Worm (Caenorhabditis elegans) whole organism, L4 larva: ENCODE data around the gene pha-1.

ENCODE experiments used
- F37D6.2 ChIP-seq: sonication (generic microtip); optimal IDR thresholded peaks from 2 replicates; lab custom pipeline; 2016; ENCODE audit warnings: mild to moderate bottlenecking, missing genetic modification characterization, missing compliant biosample characterization
- R02D3.7 ChIP-seq: fragments of 150-350 bp; sonication (generic microtip); optimal IDR thresholded peaks from 3 replicates; lab custom pipeline; 2014; ENCODE audit warnings: missing biosample characterization, missing genetic modification characterization
- T26A8.4 ChIP-seq: fragments of 200-800 bp; sonication (Bioruptor generic); IDR thresholded peaks from 2 replicates; pipeline ENCODE4 v1.3.6; 2022; ENCODE audit warnings: missing genetic modification characterization, missing compliant biosample characterization
- aha-1 ChIP-seq: fragments of 150-350 bp; peaks from one replicate; lab custom pipeline; 2014; ENCODE audit warnings: missing biosample characterization, missing genetic modification characterization
- ama-1 ChIP-seq: fragments of 150-350 bp; optimal IDR thresholded peaks from 2 replicates; lab custom pipeline; 2014; ENCODE audit warnings: inconsistent platforms, mixed read lengths
- attf-4 ChIP-seq: sonication (generic microtip); optimal IDR thresholded peaks from 3 replicates; lab custom pipeline; 2017; ENCODE audit warnings: missing biosample characterization, missing genetic modification characterization
- ceh-62 ChIP-seq: sonication (generic microtip); optimal IDR thresholded peaks from 2 replicates; lab custom pipeline; 2017; ENCODE audit warnings: missing biosample characterization, missing genetic modification characterization
- cey-2 ChIP-seq: sonication (generic microtip); optimal IDR thresholded peaks from 3 replicates; lab custom pipeline; 2017; ENCODE audit warnings: missing genetic modification characterization, mild to moderate bottlenecking, missing compliant biosample characterization, antibody characterized with exemption, borderline replicate concordance; ENCODE audit not compliant: insufficient read depth
- ctbp-1 ChIP-seq: fragments of 200-800 bp; sonication (Bioruptor generic); IDR thresholded peaks from 2 replicates; pipeline ENCODE4 v1.3.6; 2022; ENCODE audit warnings: missing genetic modification reagents, missing genetic modification characterization, missing compliant biosample characterization
- daf-16 ChIP-seq, 3 experiments: sonication (generic microtip); optimal IDR thresholded peaks; 2 replicates each; lab custom pipeline; 2016 to 2017; ENCODE audit warnings: missing genetic modification characterization in 3 of 3, missing genetic modification reagents in 3 of 3, mild to moderate bottlenecking in 2 of 3, missing compliant biosample characterization in 2 of 3, missing biosample characterization in 1 of 3, moderate library complexity in 1 of 3
- dmd-6 ChIP-seq: fragments of 200-800 bp; sonication (Bioruptor generic); IDR thresholded peaks from 2 replicates; pipeline ENCODE4 v1.3.6; 2022; ENCODE audit warnings: missing genetic modification reagents, missing genetic modification characterization, missing compliant biosample characterization
- dve-1 ChIP-seq: sonication (generic microtip); optimal IDR thresholded peaks from 2 replicates; lab custom pipeline; 2017; ENCODE audit warnings: antibody characterized with exemption, mild to moderate bottlenecking, missing genetic modification characterization, missing compliant biosample characterization; ENCODE audit not compliant: insufficient read depth
- fkh-10 ChIP-seq: fragments of 150-350 bp; optimal IDR thresholded peaks from 2 replicates; lab custom pipeline; 2014; ENCODE audit warnings: missing biosample characterization, missing genetic modification reagents, missing genetic modification characterization
- gei-8 ChIP-seq: fragments of 200-800 bp; sonication (Bioruptor generic); optimal IDR thresholded peaks from 2 replicates; lab custom pipeline; 2018; ENCODE audit warnings: mild to moderate bottlenecking, missing genetic modification characterization, missing compliant biosample characterization
- hif-1 ChIP-seq, 2 experiments: sonication (generic microtip); optimal IDR thresholded peaks; 2 replicates each; lab custom pipeline; 2016 to 2017; ENCODE audit warnings: missing compliant biosample characterization in 2 of 2, missing genetic modification characterization in 2 of 2, missing genetic modification reagents in 2 of 2, missing genotype in 2 of 2, mild to moderate bottlenecking in 1 of 2
- hlh-11 ChIP-seq: fragments of 200-800 bp; sonication (Bioruptor generic); optimal IDR thresholded peaks from 2 replicates; lab custom pipeline; 2018; ENCODE audit warnings: mild to moderate bottlenecking, missing genetic modification characterization, missing compliant biosample characterization
- hlh-30 ChIP-seq: sonication (generic microtip); optimal IDR thresholded peaks from 2 replicates; lab custom pipeline; 2017; ENCODE audit warnings: antibody characterized with exemption, mild to moderate bottlenecking, missing genetic modification characterization, missing compliant biosample characterization; ENCODE audit not compliant: insufficient read depth
- hmg-1.1 ChIP-seq: fragments of 200-800 bp; sonication (Bioruptor generic); IDR thresholded peaks from 2 replicates; pipeline ENCODE4 v1.3.6; 2022; ENCODE audit warnings: missing genetic modification reagents, missing genetic modification characterization, missing compliant biosample characterization
- lsy-2 ChIP-seq, 2 experiments: fragments of 150-350 bp in 1 of 2; sonication (generic microtip) in 1 of 2; optimal IDR thresholded peaks; 2 replicates each; lab custom pipeline; 2014 to 2017; ENCODE audit warnings: missing biosample characterization in 2 of 2, missing genetic modification characterization in 2 of 2
- mdl-1 ChIP-seq, 2 experiments: fragments of 150-350 bp in 1 of 2; sonication (generic microtip) in 1 of 2; optimal IDR thresholded peaks; 2 replicates each; lab custom pipeline; 2014 to 2017; ENCODE audit warnings: missing biosample characterization in 2 of 2, missing genetic modification characterization in 2 of 2
- mep-1 ChIP-seq: fragments of 150-350 bp; sonication (generic microtip); optimal IDR thresholded peaks from 3 replicates; lab custom pipeline; 2014; ENCODE audit warnings: missing biosample characterization, missing genetic modification characterization
- mes-2 ChIP-seq: sonication (generic microtip); optimal IDR thresholded peaks from 2 replicates; lab custom pipeline; 2016; ENCODE audit warnings: missing genotype, mild to moderate bottlenecking, missing genetic modification characterization, missing compliant biosample characterization; ENCODE audit not compliant: poor library complexity, severe bottlenecking
- mxl-3 ChIP-seq: fragments of 200-800 bp; sonication (Bioruptor generic); optimal IDR thresholded peaks from 2 replicates; lab custom pipeline; 2018; ENCODE audit warnings: mild to moderate bottlenecking, missing genetic modification characterization, missing compliant biosample characterization
- nhr-102 ChIP-seq: sonication (generic microtip); optimal IDR thresholded peaks from 2 replicates; lab custom pipeline; 2016; ENCODE audit warnings: mild to moderate bottlenecking, missing genetic modification characterization, moderate library complexity, missing compliant biosample characterization
- nhr-11 ChIP-seq: fragments of 150-350 bp; optimal IDR thresholded peaks from 2 replicates; lab custom pipeline; 2014; ENCODE audit warnings: missing biosample characterization, missing genetic modification characterization
- nhr-28 ChIP-seq: fragments of 150-350 bp; optimal IDR thresholded peaks from 2 replicates; lab custom pipeline; 2014; ENCODE audit warnings: missing biosample characterization, missing genetic modification characterization
- pha-4 ChIP-seq, 2 experiments: fragments of 150-350 bp in 1 of 2; fragments of 200-800 bp in 1 of 2; sonication (Bioruptor generic) in 1 of 2; IDR thresholded peaks in 1 of 2; optimal IDR thresholded peaks in 1 of 2; 2 replicates each; pipeline versions ENCODE4 v1.3.6 to Lab custom; 2014 to 2022; ENCODE audit warnings: missing genetic modification characterization in 2 of 2, missing genetic modification reagents in 2 of 2, missing biosample characterization in 1 of 2, missing compliant biosample characterization in 1 of 2
- pqm-1 ChIP-seq: sonication (generic microtip); optimal IDR thresholded peaks from 2 replicates; lab custom pipeline; 2017; ENCODE audit warnings: missing biosample characterization, missing genetic modification characterization
- rbr-2 ChIP-seq: sonication (generic microtip); optimal IDR thresholded peaks from 2 replicates; lab custom pipeline; 2016; ENCODE audit warnings: missing genotype, missing genetic modification characterization, missing compliant biosample characterization
- set-16 ChIP-seq: fragments of 200-800 bp; sonication (Bioruptor generic); IDR thresholded peaks from 2 replicates; pipeline ENCODE4 v1.3.6; 2022; ENCODE audit warnings: missing genetic modification reagents, missing genetic modification characterization, missing compliant biosample characterization
- tra-1 ChIP-seq: fragments of 200-800 bp; sonication (Bioruptor generic); IDR thresholded peaks from 2 replicates; pipeline ENCODE4 v1.3.6; 2022; ENCODE audit warnings: missing genetic modification reagents, missing genetic modification characterization, missing compliant biosample characterization
- zfp-3 ChIP-seq: fragments of 200-800 bp; sonication (Bioruptor generic); conservative IDR thresholded peaks from 2 replicates; pipeline ENCODE4 v1.3.6; 2022; ENCODE audit warnings: missing genetic modification reagents, missing genetic modification characterization, missing compliant biosample characterization
- zip-11 ChIP-seq: fragments of 200-800 bp; sonication (Bioruptor generic); IDR thresholded peaks from 2 replicates; pipeline ENCODE4 v1.3.6; 2022; ENCODE audit warnings: missing genetic modification characterization, missing compliant biosample characterization

Gene pha-1

DNA sequence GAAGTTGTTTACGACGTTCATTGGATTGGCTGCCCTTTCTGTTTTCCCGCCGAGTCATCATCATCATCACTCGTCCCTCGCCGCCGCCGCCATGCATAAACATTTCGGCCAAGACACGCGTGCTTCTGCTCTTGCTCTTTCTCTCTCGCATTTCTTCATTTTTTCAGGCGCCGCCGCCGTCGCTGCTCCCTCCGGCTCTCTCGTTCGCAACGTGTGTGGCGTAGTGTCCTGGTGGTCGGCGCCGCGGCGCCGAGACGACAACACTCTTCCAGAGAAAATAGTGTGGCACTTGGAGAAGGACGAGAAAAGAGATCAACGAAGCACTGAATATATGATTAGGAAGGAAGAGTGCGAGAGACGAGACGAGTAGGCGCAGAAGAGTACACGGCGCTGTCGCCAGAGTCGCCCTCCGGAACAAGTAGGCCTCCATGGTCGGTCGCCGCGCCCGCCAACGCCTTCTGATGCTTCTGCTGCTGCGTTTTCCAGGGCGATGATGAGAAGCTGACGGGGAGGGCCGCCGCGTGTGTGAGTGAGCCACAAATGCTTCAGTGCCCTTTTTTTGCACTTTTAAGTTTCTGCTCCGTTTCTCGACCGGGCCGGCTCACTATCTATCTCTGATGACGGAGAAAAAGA is 54.0 kb downstream of the pha-1 start:
- peak in 1 of 2 experiments; percentile 84 for TF ChIP-seq mdl-1 (tag; optimal IDR thresholded peaks at IDR 0.05; lab: Kevin White, UChicago)
- TF ChIP-seq ceh-62: no peak
- TF ChIP-seq fkh-10 (GFP tag; lab: Kevin White, UChicago): peak; percentile 35
- TF ChIP-seq ama-1: no peak
- 0 out of 2 replicates have a peak, but pooled peaks have one; percentile 60 for TF ChIP-seq ctbp-1
- TF ChIP-seq T26A8.4 (GFP tag; lab: Robert Waterston, UW): no peak
- TF ChIP-seq mep-1 (tag; lab: Kevin White, UChicago): peak; percentile 58
- peak; percentile 21 for TF ChIP-seq nhr-102
- peak in 1 of 2 experiments; percentile 49 for TF ChIP-seq lsy-2 (tag; optimal IDR thresholded peaks at IDR 0.05; lab: Kevin White, UChicago)
- TF ChIP-seq rbr-2: peak; percentile 76
- peak; percentile 62; the same call in 1 of the 2 replicates for TF ChIP-seq tra-1 (GFP tag; lab: Robert Waterston, UW)
- TF ChIP-seq nhr-28 (tag; lab: Kevin White, UChicago): peak; percentile 35
- TF ChIP-seq pha-4 (GFP tag; IDR thresholded peaks at IDR 0.05; lab: Robert Waterston, UW): peak; percentile 55; the same call in 1 of the 2 replicates
- no peak for TF ChIP-seq pha-4 (tag; optimal IDR thresholded peaks at IDR 0.05; lab: Kevin White, UChicago)
- peak; percentile 54 for TF ChIP-seq F37D6.2 (tag; lab: Kevin White, UChicago)
- TF ChIP-seq attf-4: no peak
- peak; percentile 52 for TF ChIP-seq mes-2 (tag; lab: Kevin White, UChicago)
- TF ChIP-seq aha-1: peak; percentile 97
- TF ChIP-seq R02D3.7 (tag; lab: Kevin White, UChicago): no peak
- peak; percentile 79 for TF ChIP-seq mxl-3
- no peak for TF ChIP-seq gei-8
- peak; percentile 18 for TF ChIP-seq nhr-11 (tag; lab: Kevin White, UChicago)
- TF ChIP-seq hlh-11 (tag; lab: Kevin White, UChicago): peak; percentile 70
- peak; percentile 92 for TF ChIP-seq set-16 (GFP tag; lab: Robert Waterston, UW)
- TF ChIP-seq daf-16 (GFP tag; optimal IDR thresholded peaks at IDR 0.05; lab: Kevin White, UChicago): peak in 1 of 2 experiments; percentile 55
- peak; percentile 75 for TF ChIP-seq daf-16 (tag; optimal IDR thresholded peaks at IDR 0.05; lab: Kevin White, UChicago)
- TF ChIP-seq cey-2 (tag; lab: Kevin White, UChicago): no peak
- no peak for TF ChIP-seq zfp-3 (GFP tag; lab: Robert Waterston, UW)
- TF ChIP-seq zip-11 (GFP tag; lab: Robert Waterston, UW): no peak
- peak; percentile 15; the same call in 1 of the 2 replicates for TF ChIP-seq dmd-6 (GFP tag; lab: Robert Waterston, UW)
- peak; percentile 30 for TF ChIP-seq pqm-1 (tag; lab: Kevin White, UChicago)
- peak in 1 of 2 experiments; percentile 46 for TF ChIP-seq hif-1 (tag; optimal IDR thresholded peaks at IDR 0.05; lab: Kevin White, UChicago)
- TF ChIP-seq hlh-30 (tag; lab: Kevin White, UChicago): peak; percentile 67
- TF ChIP-seq hmg-1.1: peak; percentile 48; the same call in 1 of the 2 replicates
- peak; percentile 35 for TF ChIP-seq dve-1 (tag; lab: Kevin White, UChicago)
- TF ChIP-seq, all 104 proteins: peak for 24
